Worm (Caenorhabditis elegans): ENCODE measurements around the gene Y7A5A.5.

DNA sequence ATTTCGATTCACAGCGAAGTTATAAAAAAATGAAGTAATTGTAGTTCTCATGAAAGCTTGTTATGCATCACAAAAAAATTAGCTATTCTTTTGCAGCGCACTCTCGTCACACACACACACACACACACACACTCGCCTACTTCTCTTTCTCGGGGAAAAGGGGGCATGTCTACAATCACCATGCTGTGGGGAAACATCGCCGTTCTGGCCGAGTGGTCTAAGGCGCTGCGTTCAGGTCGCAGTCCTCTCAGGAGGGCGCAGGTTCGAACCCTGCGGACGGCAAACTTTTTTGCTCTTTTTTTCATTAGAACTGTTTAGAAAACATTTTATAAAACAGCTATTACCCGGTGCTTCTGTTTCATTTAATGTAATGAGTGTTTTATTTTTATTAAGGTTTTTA lies 44.8 kb downstream of the Y7A5A.5 start:
- TF ChIP-seq ztf-29 (GFP tag; IDR thresholded peaks at IDR 0.05) (peak; percentile 88), cog-1 (tag; optimal IDR thresholded peaks at IDR 0.05) (peak; percentile 84), T22C8.4 (GFP tag; IDR thresholded peaks at IDR 0.05) (peak; percentile 91), flt-1 (GFP tag; IDR thresholded peaks at IDR 0.05) (peak; percentile 96), tab-1 (GFP tag; IDR thresholded peaks at IDR 0.05) (peak; percentile 96), med-1 (GFP tag; optimal IDR thresholded peaks at IDR 0.05; ENCODE audit: insufficient read depth) (peak; percentile 68), klf-2 (GFP tag; conservative IDR thresholded peaks at IDR 0.05) (peak; percentile 92)

All from whole organism, midembryonic.